Worm (Caenorhabditis elegans) whole organism, L2 larva: ENCODE data around the gene fbxa-85.

Experiments
- F13H6.1 ChIP-seq: sonication (generic microtip); optimal IDR thresholded peaks from 2 replicates; lab custom pipeline; 2016; ENCODE audit warnings: missing genetic modification characterization, missing compliant biosample characterization
- R02D3.7 ChIP-seq: fragments of 150-350 bp; optimal IDR thresholded peaks from 2 replicates; lab custom pipeline; 2014; ENCODE audit warnings: missing biosample characterization, missing genetic modification characterization
- Y55F3AM.14 ChIP-seq: fragments of 200-800 bp; sonication (Bioruptor generic); optimal IDR thresholded peaks from 2 replicates; lab custom pipeline; 2018; ENCODE audit warnings: mild to moderate bottlenecking, missing genetic modification characterization, missing compliant biosample characterization
- ZK546.5 ChIP-seq: sonication (generic microtip); optimal IDR thresholded peaks from 2 replicates; lab custom pipeline; 2017; ENCODE audit warnings: missing biosample characterization, missing genetic modification characterization
- aly-2 ChIP-seq: fragments of 150-350 bp; optimal IDR thresholded peaks from 2 replicates; lab custom pipeline; 2014; ENCODE audit warnings: missing biosample characterization, missing genetic modification characterization
- ama-1 ChIP-seq: fragments of 150-350 bp; optimal IDR thresholded peaks from 2 replicates; lab custom pipeline; 2018; ENCODE audit warnings: inconsistent platforms
- ceh-16 ChIP-seq: fragments of 150-350 bp; optimal IDR thresholded peaks from 2 replicates; lab custom pipeline; 2014; ENCODE audit warnings: missing biosample characterization, missing genetic modification characterization
- ceh-82 ChIP-seq: fragments of 150-350 bp; optimal IDR thresholded peaks from 2 replicates; lab custom pipeline; 2014; ENCODE audit warnings: missing biosample characterization, missing genetic modification characterization
- crh-2 ChIP-seq: sonication (generic microtip); optimal IDR thresholded peaks from 2 replicates; lab custom pipeline; 2017; ENCODE audit warnings: missing biosample characterization, missing genetic modification characterization
- egl-27 ChIP-seq: sonication (generic microtip); optimal IDR thresholded peaks from 3 replicates; lab custom pipeline; 2017; ENCODE audit warnings: missing biosample characterization, missing genetic modification reagents, missing genetic modification characterization
- elt-1 ChIP-seq: fragments of 150-350 bp; optimal IDR thresholded peaks from 2 replicates; lab custom pipeline; 2014; ENCODE audit warnings: missing biosample characterization, missing genetic modification characterization
- elt-3 ChIP-seq: sonication (generic microtip); optimal IDR thresholded peaks from 2 replicates; lab custom pipeline; 2017; ENCODE audit warnings: missing biosample characterization, missing genetic modification characterization
- fos-1 ChIP-seq: fragments of 150-350 bp; optimal IDR thresholded peaks from 2 replicates; lab custom pipeline; 2014; ENCODE audit warnings: missing biosample characterization, missing genetic modification characterization
- gmeb-1 ChIP-seq: fragments of 150-350 bp; optimal IDR thresholded peaks from 2 replicates; lab custom pipeline; 2014; ENCODE audit warnings: missing biosample characterization, missing genetic modification characterization
- lin-11 ChIP-seq: fragments of 150-350 bp; sonication (generic microtip); optimal IDR thresholded peaks from 2 replicates; lab custom pipeline; 2014; ENCODE audit warnings: missing biosample characterization, missing genetic modification characterization, inconsistent platforms, mixed read lengths
- lin-13 ChIP-seq: fragments of 150-350 bp; optimal IDR thresholded peaks from 2 replicates; lab custom pipeline; 2014; ENCODE audit warnings: missing biosample characterization, missing genetic modification reagents, missing genetic modification characterization
- lin-39 ChIP-seq: fragments of 150-350 bp; optimal IDR thresholded peaks from 2 replicates; lab custom pipeline; 2014; ENCODE audit warnings: missing biosample characterization, missing genetic modification reagents, missing genetic modification characterization
- lsy-2 ChIP-seq, 2 experiments: fragments of 150-350 bp in 1 of 2; sonication (generic microtip) in 1 of 2; optimal IDR thresholded peaks; 2 replicates each; lab custom pipeline; 2014 to 2017; ENCODE audit warnings: missing biosample characterization in 2 of 2, missing genetic modification characterization in 2 of 2
- mdl-1 ChIP-seq, 2 experiments: fragments of 150-350 bp in 1 of 2; sonication (generic microtip) in 1 of 2; optimal IDR thresholded peaks; 2 replicates each; lab custom pipeline; 2017; ENCODE audit warnings: missing biosample characterization in 2 of 2, missing genetic modification characterization in 2 of 2
- nhr-10 ChIP-seq: sonication (generic microtip); optimal IDR thresholded peaks from 2 replicates; lab custom pipeline; 2017; ENCODE audit warnings: missing biosample characterization, missing genetic modification characterization
- nhr-11 ChIP-seq: fragments of 150-350 bp; optimal IDR thresholded peaks from 2 replicates; lab custom pipeline; 2014; ENCODE audit warnings: missing biosample characterization, missing genetic modification characterization
- nhr-129 ChIP-seq: fragments of 150-350 bp; optimal IDR thresholded peaks from 2 replicates; lab custom pipeline; 2014; ENCODE audit warnings: missing biosample characterization, missing genetic modification characterization
- nhr-23 ChIP-seq: fragments of 150-350 bp; optimal IDR thresholded peaks from 2 replicates; lab custom pipeline; 2014; ENCODE audit warnings: missing biosample characterization, missing genetic modification reagents, missing genetic modification characterization
- nhr-237 ChIP-seq: fragments of 150-350 bp; optimal IDR thresholded peaks from 2 replicates; lab custom pipeline; 2014; ENCODE audit warnings: missing biosample characterization, missing genetic modification characterization
- nhr-25 ChIP-seq: fragments of 150-350 bp; sonication (generic microtip); optimal IDR thresholded peaks from 3 replicates; lab custom pipeline; 2014; ENCODE audit warnings: missing biosample characterization, missing genetic modification characterization
- nhr-6 ChIP-seq: fragments of 150-350 bp; optimal IDR thresholded peaks from 2 replicates; lab custom pipeline; 2014; ENCODE audit warnings: missing biosample characterization, missing genetic modification characterization
- nhr-77 ChIP-seq: fragments of 150-350 bp; optimal IDR thresholded peaks from 2 replicates; lab custom pipeline; 2014; ENCODE audit warnings: missing biosample characterization, missing genetic modification characterization
- peb-1 ChIP-seq: fragments of 150-350 bp; optimal IDR thresholded peaks from 2 replicates; lab custom pipeline; 2014; ENCODE audit warnings: missing biosample characterization, missing genetic modification characterization
- sem-4 ChIP-seq: fragments of 150-350 bp; optimal IDR thresholded peaks from 2 replicates; lab custom pipeline; 2014; ENCODE audit warnings: missing biosample characterization, missing genetic modification reagents, missing genetic modification characterization
- skn-1 ChIP-seq: sonication (generic microtip); optimal IDR thresholded peaks from 2 replicates; lab custom pipeline; 2017; ENCODE audit warnings: missing biosample characterization, missing genetic modification characterization
- sma-3 ChIP-seq: sonication (generic microtip); optimal IDR thresholded peaks from 2 replicates; lab custom pipeline; 2016; ENCODE audit warnings: missing genetic modification reagents, missing genetic modification characterization, missing compliant biosample characterization
- sma-9 ChIP-seq, 2 experiments: fragments of 150-350 bp in 1 of 2; sonication (generic microtip) in 1 of 2; optimal IDR thresholded peaks; 2 replicates each; lab custom pipeline; 2014 to 2016; ENCODE audit warnings: missing genetic modification characterization in 2 of 2, mild to moderate bottlenecking in 1 of 2, missing biosample characterization in 1 of 2, missing compliant biosample characterization in 1 of 2, missing genetic modification reagents in 1 of 2, moderate library complexity in 1 of 2
- unc-39 ChIP-seq: fragments of 150-350 bp; optimal IDR thresholded peaks from 2 replicates; lab custom pipeline; 2014; ENCODE audit warnings: missing biosample characterization, missing genetic modification characterization
- unc-55 ChIP-seq: fragments of 150-350 bp; sonication (generic microtip); optimal IDR thresholded peaks from 3 replicates; lab custom pipeline; 2014; ENCODE audit warnings: missing biosample characterization, missing genetic modification reagents, missing genetic modification characterization
- zag-1 ChIP-seq: fragments of 150-350 bp; optimal IDR thresholded peaks from 2 replicates; lab custom pipeline; 2014; ENCODE audit warnings: missing biosample characterization, missing genetic modification characterization
- ztf-1 ChIP-seq: fragments of 200-800 bp; sonication (Bioruptor generic); conservative IDR thresholded peaks from 2 replicates; pipeline ENCODE4 v1.3.6; 2022; ENCODE audit warnings: missing genetic modification characterization, missing compliant biosample characterization
- ztf-11 ChIP-seq: sonication (generic microtip); optimal IDR thresholded peaks from 2 replicates; lab custom pipeline; 2017; ENCODE audit warnings: missing biosample characterization, missing genetic modification characterization

The fbxa-85 gene

DNA sequence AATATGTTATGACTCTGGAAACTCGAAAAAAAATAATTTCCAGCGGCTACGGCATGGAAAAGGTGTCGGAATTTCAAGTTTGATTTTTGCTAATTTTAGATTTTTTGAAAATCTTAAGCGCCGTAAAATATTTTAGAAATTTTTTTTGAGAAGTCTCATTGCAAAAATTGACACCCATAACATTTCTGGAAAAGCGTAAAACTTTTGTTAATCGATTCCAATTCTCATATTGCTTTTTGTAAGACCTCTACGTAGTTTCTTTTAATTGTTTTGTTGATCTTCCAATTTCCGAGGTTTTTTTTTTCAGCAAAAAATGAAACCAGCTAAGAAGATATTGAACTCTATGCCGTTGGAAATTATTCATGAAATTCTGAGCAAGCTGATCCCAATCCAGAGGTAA lies at the start of gene fbxa-85:
TSS of gene fbxa-85 (plus strand) at position 301 of the 400 bp plus-strand sequence.
- TF ChIP-seq fos-1: no peak
- no peak for TF ChIP-seq ztf-11
- no peak for TF ChIP-seq ceh-16
- TF ChIP-seq sem-4 (tag; lab: Kevin White, UChicago): no peak
- TF ChIP-seq sma-9 (GFP tag; optimal IDR thresholded peaks at IDR 0.05; lab: Kevin White, UChicago): no peak
- TF ChIP-seq sma-9 (tag; optimal IDR thresholded peaks at IDR 0.05; lab: Kevin White, UChicago): no peak
- no peak for TF ChIP-seq mdl-1 (tag; optimal IDR thresholded peaks at IDR 0.05; lab: Kevin White, UChicago)
- TF ChIP-seq elt-1: no peak
- TF ChIP-seq ceh-82 (tag; lab: Kevin White, UChicago): no peak
- no peak for TF ChIP-seq crh-2 (tag; lab: Kevin White, UChicago)
- TF ChIP-seq lin-13 (GFP tag; lab: Kevin White, UChicago): no peak
- TF ChIP-seq R02D3.7: no peak
- TF ChIP-seq sma-3 (GFP tag; lab: Kevin White, UChicago): no peak
- TF ChIP-seq lin-39 (tag; lab: Kevin White, UChicago): no peak
- no peak for TF ChIP-seq zag-1 (tag; lab: Kevin White, UChicago)
- no peak for TF ChIP-seq F13H6.1 (tag; lab: Kevin White, UChicago)
- TF ChIP-seq ama-1 (lab: Kevin White, UChicago): no peak
- TF ChIP-seq nhr-11: no peak
- TF ChIP-seq unc-39: no peak
- no peak for TF ChIP-seq lsy-2 (tag; optimal IDR thresholded peaks at IDR 0.05; lab: Kevin White, UChicago)
- TF ChIP-seq elt-3 (tag; lab: Kevin White, UChicago): no peak
- TF ChIP-seq, all 48 proteins: peak for 0

DNA sequence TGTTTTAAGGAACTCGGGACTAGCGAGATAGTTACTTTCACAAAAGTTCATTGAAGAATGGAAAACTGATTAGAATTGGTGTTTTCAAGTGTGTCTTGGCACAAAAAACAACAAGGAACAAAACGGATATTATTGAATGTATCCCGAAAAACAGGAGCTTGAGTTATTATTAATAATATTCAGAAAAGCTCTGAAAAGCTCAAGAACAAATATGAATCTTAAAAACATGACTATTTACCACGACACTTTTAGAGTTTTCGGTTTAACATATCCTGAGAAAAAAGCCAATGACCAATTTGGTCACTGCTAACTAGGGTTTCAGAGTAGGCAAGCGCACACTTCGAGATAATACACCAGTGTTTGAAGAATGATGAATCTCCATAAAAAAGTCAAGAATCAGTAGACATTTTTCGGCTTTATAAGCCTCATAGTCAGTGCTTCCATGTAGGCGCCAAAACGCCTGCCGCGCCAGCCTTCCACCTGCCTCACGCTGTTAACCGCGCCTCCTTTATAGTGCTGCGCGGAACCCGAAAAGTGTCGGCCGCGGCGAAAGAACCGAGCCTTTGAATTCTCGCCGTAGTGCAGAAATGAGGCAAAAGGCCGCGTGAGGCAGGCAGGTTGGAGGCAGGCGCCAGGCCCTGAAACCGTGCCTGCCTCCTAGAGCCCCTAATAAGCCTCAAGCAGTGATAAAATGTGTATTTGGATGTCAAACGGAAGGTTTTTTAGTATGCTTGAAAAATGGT lies 46.8 kb upstream of the fbxa-85 start, which contains the start of gene srh-236:
TSS of gene srh-236 (minus strand) at position 51 of the 743 bp plus-strand sequence.
- no peak for TF ChIP-seq ztf-11
- no peak for TF ChIP-seq nhr-23 (tag; lab: Kevin White, UChicago)

DNA sequence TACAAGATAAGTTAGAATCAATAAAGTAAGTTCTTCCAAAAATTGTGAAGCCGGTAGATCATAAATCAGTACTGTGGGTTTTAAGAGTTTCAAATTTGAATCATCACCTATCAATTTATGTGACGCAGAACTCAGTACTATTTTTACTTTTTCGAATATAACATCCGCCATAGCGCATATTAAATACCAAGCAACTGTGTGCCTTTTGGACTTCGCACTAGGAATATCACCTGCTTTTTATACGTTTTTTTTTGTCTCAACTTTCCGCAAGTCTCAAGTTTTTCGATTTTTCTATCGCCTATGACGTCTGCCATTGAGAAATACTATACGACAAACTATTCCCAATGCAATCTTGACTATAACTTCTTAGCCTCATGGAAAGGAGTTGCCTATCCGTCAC lies 46.2 kb upstream of the fbxa-85 start, which contains the start of gene srh-113:
TSS of gene srh-113 (plus strand) at position 301 of the 400 bp plus-strand sequence.
- no peak for TF ChIP-seq unc-39
- no peak for TF ChIP-seq elt-1
- TF ChIP-seq F13H6.1 (tag; lab: Kevin White, UChicago): no peak
- TF ChIP-seq nhr-25: no peak
- no peak for TF ChIP-seq fos-1

DNA sequence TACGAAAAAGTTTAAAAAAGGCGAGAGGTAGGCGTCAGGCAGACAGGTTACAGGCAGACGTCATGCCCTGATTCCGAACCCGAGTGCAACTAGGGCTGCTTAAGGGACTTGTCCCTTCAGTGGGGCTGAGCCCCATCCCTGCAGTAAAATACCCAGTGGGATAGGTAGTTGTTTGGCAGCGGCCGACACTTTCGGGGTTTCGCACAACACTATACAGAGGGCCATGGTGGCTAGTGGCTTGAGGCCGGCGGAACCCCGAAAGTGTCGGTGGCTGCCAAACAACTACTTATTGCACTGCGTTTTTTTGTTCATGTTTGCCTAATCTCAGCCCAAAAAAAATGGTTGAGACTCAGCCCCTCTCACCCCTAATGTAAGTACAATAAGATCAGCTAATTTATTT lies 43.4 kb upstream of the fbxa-85 start:
- no peak for TF ChIP-seq zag-1 (tag; lab: Kevin White, UChicago)
- TF ChIP-seq gmeb-1 (tag; lab: Kevin White, UChicago): no peak
- TF ChIP-seq nhr-11: no peak
- no peak for TF ChIP-seq sem-4 (tag; lab: Kevin White, UChicago)
- TF ChIP-seq peb-1: no peak
- TF ChIP-seq sma-3 (GFP tag; lab: Kevin White, UChicago): no peak
- TF ChIP-seq lin-39 (tag; lab: Kevin White, UChicago): no peak
- no peak for TF ChIP-seq skn-1
- no peak for TF ChIP-seq unc-55 (GFP tag; lab: Kevin White, UChicago)
- no peak for TF ChIP-seq ceh-16
- no peak for TF ChIP-seq F13H6.1 (tag; lab: Kevin White, UChicago)
- no peak for TF ChIP-seq elt-1
- TF ChIP-seq lin-11 (tag; lab: Kevin White, UChicago): no peak
- TF ChIP-seq nhr-237 (tag; lab: Kevin White, UChicago): no peak
- TF ChIP-seq aly-2: no peak
- TF ChIP-seq egl-27 (tag; lab: Kevin White, UChicago): no peak
- no peak for TF ChIP-seq ZK546.5 (tag; lab: Kevin White, UChicago)
- no peak for TF ChIP-seq nhr-6
- TF ChIP-seq ztf-1: no peak
- no peak for TF ChIP-seq Y55F3AM.14 (GFP tag; lab: Kevin White, UChicago)

DNA sequence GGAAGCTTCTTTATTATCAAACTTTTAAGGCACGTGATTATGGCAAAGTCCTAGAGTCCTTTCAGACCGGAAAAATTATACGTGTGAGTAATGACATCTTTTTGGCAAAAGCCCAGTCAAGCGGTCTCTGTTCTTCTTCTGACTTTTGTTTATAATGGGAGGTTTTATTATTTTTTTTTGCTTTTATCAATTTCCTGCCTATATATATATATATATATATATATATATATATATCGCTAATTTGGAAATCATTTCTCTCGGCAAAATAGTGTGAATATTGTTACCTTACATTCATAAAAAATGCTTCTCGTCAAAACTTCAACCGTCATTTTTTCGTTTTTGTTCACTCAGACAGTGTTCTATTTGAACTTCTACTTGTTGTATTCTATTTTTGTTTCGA lies 41.3 kb upstream of the fbxa-85 start, which contains the start of gene srbc-62:
TSS of gene srbc-62 (plus strand) at position 301 of the 400 bp plus-strand sequence.
- TF ChIP-seq nhr-77 (tag; lab: Kevin White, UChicago): no peak
- TF ChIP-seq sem-4 (tag; lab: Kevin White, UChicago): no peak
- TF ChIP-seq skn-1: no peak
- no peak for TF ChIP-seq unc-39
- TF ChIP-seq ztf-1: no peak
- no peak for TF ChIP-seq nhr-11
- no peak for TF ChIP-seq lin-13 (GFP tag; lab: Kevin White, UChicago)
- TF ChIP-seq nhr-129 (tag; lab: Kevin White, UChicago): no peak
- TF ChIP-seq nhr-10 (tag; lab: Kevin White, UChicago): no peak
